Worm (Caenorhabditis elegans) whole organism, mixed stage, embryonic: Measurements from ENCODE around the gene ccep-97.

Source experiments
- M03D4.4 ChIP-seq: sonication (generic microtip); optimal IDR thresholded peaks from 2 replicates; lab custom pipeline; 2017; ENCODE audit warnings: mild to moderate bottlenecking, missing genetic modification characterization, missing compliant biosample characterization
- bed-3 ChIP-seq: fragments of 200-800 bp; sonication (Bioruptor generic); optimal IDR thresholded peaks from 3 replicates; lab custom pipeline; 2018; ENCODE audit warnings: mild to moderate bottlenecking, missing genetic modification characterization, moderate library complexity, missing compliant biosample characterization
- ceh-39 ChIP-seq: fragments of 150-350 bp; optimal IDR thresholded peaks from 2 replicates; lab custom pipeline; 2014; ENCODE audit warnings: missing biosample characterization, missing genetic modification characterization
- ceh-83 ChIP-seq: fragments of 200-800 bp; sonication (Bioruptor generic); optimal IDR thresholded peaks from 2 replicates; lab custom pipeline; 2018; ENCODE audit warnings: mild to moderate bottlenecking, missing genetic modification characterization, missing compliant biosample characterization
- ces-1 ChIP-seq: fragments of 150-350 bp; optimal IDR thresholded peaks from 2 replicates; lab custom pipeline; 2014; ENCODE audit warnings: missing biosample characterization, missing genetic modification reagents, missing genetic modification characterization
- cnd-1 ChIP-seq: fragments of 200-800 bp; sonication (Bioruptor generic); optimal IDR thresholded peaks from 2 replicates; lab custom pipeline; 2018; ENCODE audit warnings: mild to moderate bottlenecking, missing genetic modification characterization, missing compliant biosample characterization
- drap-1 ChIP-seq: fragments of 200-800 bp; sonication (Bioruptor generic); optimal IDR thresholded peaks from 3 replicates; lab custom pipeline; 2018; ENCODE audit warnings: mild to moderate bottlenecking, missing genetic modification characterization, missing compliant biosample characterization
- elt-1 ChIP-seq: sonication (generic microtip); optimal IDR thresholded peaks from 2 replicates; lab custom pipeline; 2017; ENCODE audit warnings: missing genetic modification characterization, mild to moderate bottlenecking, missing compliant biosample characterization, antibody characterized with exemption, moderate library complexity, borderline replicate concordance; ENCODE audit not compliant: insufficient read depth
- elt-3 ChIP-seq: fragments of 150-350 bp; optimal IDR thresholded peaks from 2 replicates; lab custom pipeline; 2014; ENCODE audit warnings: missing biosample characterization, missing genetic modification characterization
- flh-1 ChIP-seq: fragments of 200-800 bp; sonication (Bioruptor generic); optimal IDR thresholded peaks from 2 replicates; lab custom pipeline; 2018; ENCODE audit warnings: mild to moderate bottlenecking, missing genetic modification characterization, moderate library complexity, missing compliant biosample characterization
- hlh-1 ChIP-seq: fragments of 150-350 bp; optimal IDR thresholded peaks from 2 replicates; lab custom pipeline; 2014; ENCODE audit warnings: missing biosample characterization, missing genetic modification reagents, missing genetic modification characterization
- lin-13 ChIP-seq: fragments of 150-350 bp; optimal IDR thresholded peaks from 2 replicates; lab custom pipeline; 2014; ENCODE audit warnings: missing biosample characterization, missing genetic modification characterization
- lin-32 ChIP-seq: fragments of 200-800 bp; sonication (Bioruptor generic); optimal IDR thresholded peaks from 2 replicates; lab custom pipeline; 2018; ENCODE audit warnings: mild to moderate bottlenecking, missing genetic modification characterization, missing compliant biosample characterization
- lsy-2 ChIP-seq: fragments of 150-350 bp; optimal IDR thresholded peaks from 2 replicates; lab custom pipeline; 2014; ENCODE audit warnings: missing biosample characterization, missing genetic modification characterization
- mab-5 ChIP-seq: fragments of 150-350 bp; optimal IDR thresholded peaks from 2 replicates; lab custom pipeline; 2014; ENCODE audit warnings: missing biosample characterization, missing genetic modification characterization
- nhr-12 ChIP-seq: fragments of 150-350 bp; optimal IDR thresholded peaks from 2 replicates; lab custom pipeline; 2014; ENCODE audit warnings: missing biosample characterization, missing genetic modification characterization
- nhr-237 ChIP-seq: fragments of 150-350 bp; optimal IDR thresholded peaks from 2 replicates; lab custom pipeline; 2014; ENCODE audit warnings: missing biosample characterization, missing genetic modification characterization
- nhr-28 ChIP-seq: fragments of 150-350 bp; optimal IDR thresholded peaks from 2 replicates; lab custom pipeline; 2014; ENCODE audit warnings: missing biosample characterization, missing genetic modification characterization
- nhr-76 ChIP-seq: sonication (generic microtip); optimal IDR thresholded peaks from 2 replicates; lab custom pipeline; 2017; ENCODE audit warnings: missing biosample characterization, missing genetic modification characterization
- pha-4 ChIP-seq: fragments of 150-350 bp; optimal IDR thresholded peaks from 2 replicates; lab custom pipeline; 2018; ENCODE audit warnings: missing biosample characterization, missing genetic modification reagents, missing genetic modification characterization
- sem-2 ChIP-seq: fragments of 200-800 bp; sonication (Bioruptor generic); optimal IDR thresholded peaks from 2 replicates; lab custom pipeline; 2018; ENCODE audit warnings: mild to moderate bottlenecking, missing genetic modification characterization, missing compliant biosample characterization
- snpc-4 ChIP-seq: fragments of 150-350 bp; optimal IDR thresholded peaks from 2 replicates; lab custom pipeline; 2014; ENCODE audit warnings: missing biosample characterization, missing genetic modification characterization
- sptf-1 ChIP-seq: sonication (generic microtip); optimal IDR thresholded peaks from 2 replicates; lab custom pipeline; 2017; ENCODE audit warnings: mild to moderate bottlenecking, missing genetic modification characterization, moderate library complexity, missing compliant biosample characterization
- tbx-8 ChIP-seq: fragments of 200-800 bp; sonication (Bioruptor generic); optimal IDR thresholded peaks from 2 replicates; lab custom pipeline; 2018; ENCODE audit warnings: mild to moderate bottlenecking, missing genetic modification characterization, moderate library complexity, missing compliant biosample characterization
- unc-120 ChIP-seq: sonication (generic microtip); optimal IDR thresholded peaks from 2 replicates; lab custom pipeline; 2017; ENCODE audit warnings: missing genetic modification characterization, missing compliant biosample characterization; ENCODE audit not compliant: poor library complexity, severe bottlenecking
- unc-39 ChIP-seq: fragments of 150-350 bp; optimal IDR thresholded peaks from 2 replicates; lab custom pipeline; 2014; ENCODE audit warnings: missing biosample characterization, missing genetic modification characterization
- zip-8 ChIP-seq: fragments of 150-350 bp; optimal IDR thresholded peaks from 2 replicates; lab custom pipeline; 2014; ENCODE audit warnings: missing biosample characterization, missing genetic modification characterization
- ztf-11 ChIP-seq: fragments of 150-350 bp; optimal IDR thresholded peaks from 2 replicates; lab custom pipeline; 2014; ENCODE audit warnings: missing biosample characterization, missing genetic modification characterization

Gene ccep-97

ce11 chrV:4790368-4790767 is 28.1 kb downstream of the ccep-97 start, which contains the start of gene R02F11.12:
R02F11.12 (plus strand) TSS chrV:4790668.
- TF ChIP-seq drap-1 (GFP tag; lab: Kevin White, UChicago) (no peak), tbx-8 (GFP tag; lab: Kevin White, UChicago) (no peak), sptf-1 (tag; lab: Kevin White, UChicago) (no peak), ceh-39 (tag; lab: Kevin White, UChicago) (no peak), cnd-1 (tag; lab: Kevin White, UChicago) (no peak), pha-4 (tag; lab: Kevin White, UChicago) (no peak), flh-1 (GFP tag; lab: Kevin White, UChicago) (no peak), mab-5 (no peak), sem-2 (GFP tag; lab: Kevin White, UChicago) (no peak), bed-3 (GFP tag; lab: Kevin White, UChicago) (no peak), ztf-11 (tag; lab: Kevin White, UChicago) (no peak), ces-1 (GFP tag; lab: Kevin White, UChicago) (no peak), ceh-83 (no peak), M03D4.4 (tag; lab: Kevin White, UChicago) (no peak), lin-13 (tag; lab: Kevin White, UChicago) (no peak), nhr-76 (tag; lab: Kevin White, UChicago) (no peak), hlh-1 (no peak), nhr-237 (tag; lab: Kevin White, UChicago) (no peak)

ce11 chrV:4788823-4789222 is 29.6 kb downstream of the ccep-97 start, which contains the start of gene R02F11.10:
R02F11.10 (plus strand) TSS chrV:4789123.
- TF ChIP-seq ces-1 (GFP tag; lab: Kevin White, UChicago) (no peak), mab-5 (no peak), bed-3 (GFP tag; lab: Kevin White, UChicago) (no peak), unc-39 (no peak), nhr-12 (tag; lab: Kevin White, UChicago) (no peak), lin-32 (GFP tag; lab: Kevin White, UChicago) (no peak), flh-1 (GFP tag; lab: Kevin White, UChicago) (no peak), M03D4.4 (tag; lab: Kevin White, UChicago) (no peak), nhr-28 (tag; lab: Kevin White, UChicago) (no peak), pha-4 (tag; lab: Kevin White, UChicago) (no peak), snpc-4 (no peak), lsy-2 (tag; lab: Kevin White, UChicago) (no peak)

- no peak for TF ChIP-seq ces-1 (GFP tag; lab: Kevin White, UChicago)
- TF ChIP-seq ceh-39 (tag; lab: Kevin White, UChicago) = no peak
- TF ChIP-seq elt-1 (tag; lab: Kevin White, UChicago) = no peak
- no peak for TF ChIP-seq snpc-4
- no peak for TF ChIP-seq nhr-28 (tag; lab: Kevin White, UChicago)
- TF ChIP-seq mab-5 = no peak
These were observed 30.6 kb downstream of the ccep-97 start for ce11 chrV:4787836-4788235.

DNA sequence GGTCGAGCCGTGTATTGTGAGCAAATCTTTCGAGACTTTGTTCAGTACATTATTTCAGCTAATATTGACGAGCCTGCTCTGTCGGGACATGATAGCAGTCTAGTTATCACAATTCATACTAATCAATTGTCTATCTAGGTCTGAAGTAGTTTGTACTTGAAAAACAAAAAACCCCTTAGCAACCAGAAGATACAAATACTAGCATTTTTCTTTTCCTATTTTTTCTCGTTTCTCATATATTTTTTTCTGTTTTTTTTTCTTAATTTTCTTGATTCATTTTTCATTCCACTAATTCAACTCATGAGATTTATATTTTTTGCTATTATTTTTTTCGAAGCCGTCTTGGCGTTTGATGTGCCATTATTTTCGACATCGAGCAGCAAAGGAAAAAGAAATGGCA is 31.3 kb downstream of the ccep-97 start, which contains the start of gene R02F11.9:
Gene R02F11.9, plus strand, starts transcription at position 301 of the 400 bp plus-strand sequence.
- TF ChIP-seq flh-1 (GFP tag; lab: Kevin White, UChicago) = no peak
- TF ChIP-seq, all 35 proteins: peak for 0

- no peak for TF ChIP-seq hlh-1
- TF ChIP-seq ceh-39 (tag; lab: Kevin White, UChicago) = no peak
- TF ChIP-seq elt-3 (tag; lab: Kevin White, UChicago) = no peak
- TF ChIP-seq zip-8 (tag; lab: Kevin White, UChicago) = no peak
- no peak for TF ChIP-seq unc-120 (tag; lab: Kevin White, UChicago)
- TF ChIP-seq nhr-237 (tag; lab: Kevin White, UChicago) = no peak
- TF ChIP-seq nhr-28 (tag; lab: Kevin White, UChicago) = no peak
- no peak for TF ChIP-seq lin-32 (GFP tag; lab: Kevin White, UChicago)
These were observed 33.1 kb downstream of the ccep-97 start, which contains the start of the genes Y60C6A.2 and Y60C6A.3 for ce11 chrV:4785333-4785852. Y60C6A.2 (minus strand) TSS chrV:4785433. Y60C6A.3 (plus strand) TSS chrV:4785802.

ce11 chrV:4783313-4783712 is 35.1 kb downstream of the ccep-97 start, which contains the start of gene Y60C6A.1:
Y60C6A.1 (plus strand) TSS chrV:4783613.
- TF ChIP-seq hlh-1 (no peak), ceh-83 (no peak), drap-1 (GFP tag; lab: Kevin White, UChicago) (no peak), mab-5 (no peak)
- TF ChIP-seq, all 35 proteins: peak for 0
